Fruit fly (Drosophila melanogaster) whole organism, adult: ENCODE results near the gene CG12213.

Source experiments
- CG11617 ChIP-seq: fragments of 200-800 bp; sonication (Bioruptor generic); optimal IDR thresholded peaks from 2 replicates; lab custom pipeline; 2017; ENCODE audit warnings: mild to moderate bottlenecking, missing biosample characterization, missing genetic modification reagents, missing genetic modification characterization
- CG14711 ChIP-seq: fragments of 200-800 bp; sonication (Bioruptor generic); optimal IDR thresholded peaks from 2 replicates; lab custom pipeline; 2018; ENCODE audit warnings: missing biosample characterization, mild to moderate bottlenecking, missing genetic modification characterization, moderate library complexity
- CG1620 ChIP-seq: fragments of 200-800 bp; sonication (Bioruptor generic); optimal IDR thresholded peaks from 2 replicates; lab custom pipeline; 2016; ENCODE audit warnings: missing biosample characterization, missing genetic modification characterization
- CG33017 ChIP-seq: fragments of 200-800 bp; sonication (Bioruptor generic); optimal IDR thresholded peaks from 2 replicates; lab custom pipeline; 2018; ENCODE audit warnings: missing biosample characterization, mild to moderate bottlenecking, missing genetic modification characterization, moderate library complexity
- CG5204 ChIP-seq: fragments of 200-800 bp; sonication (Bioruptor generic); optimal IDR thresholded peaks from 2 replicates; lab custom pipeline; 2016; ENCODE audit warnings: missing biosample characterization, missing genetic modification characterization
- CG7045 ChIP-seq: fragments of 200-800 bp; sonication (Bioruptor generic); optimal IDR thresholded peaks from 2 replicates; lab custom pipeline; 2017; ENCODE audit warnings: missing biosample characterization, mild to moderate bottlenecking, missing genetic modification characterization
- CG7101 ChIP-seq: fragments of 200-800 bp; sonication (Bioruptor generic); optimal IDR thresholded peaks from 2 replicates; lab custom pipeline; 2018; ENCODE audit warnings: missing biosample characterization, mild to moderate bottlenecking, missing genetic modification characterization, moderate library complexity
- Crg-1 ChIP-seq: fragments of 200-800 bp; sonication (Bioruptor generic); optimal IDR thresholded peaks from 2 replicates; lab custom pipeline; 2016; ENCODE audit warnings: missing biosample characterization, missing genetic modification characterization
- cnc ChIP-seq, 2 experiments: fragments of >200 bp; optimal IDR thresholded peaks; 2 replicates each; lab custom pipeline; 2017
- kay ChIP-seq: fragments of 200-800 bp; sonication (Bioruptor generic); peaks from one replicate; lab custom pipeline; 2016; ENCODE audit warnings: missing biosample characterization, missing genetic modification characterization, borderline replicate concordance
- ovo ChIP-seq: fragments of 200-800 bp; sonication (Bioruptor generic); optimal IDR thresholded peaks from 2 replicates; lab custom pipeline; 2016; ENCODE audit warnings: missing biosample characterization, missing genetic modification characterization
- pad ChIP-seq: fragments of 200-800 bp; sonication (Bioruptor generic); optimal IDR thresholded peaks from 3 replicates; lab custom pipeline; 2017; ENCODE audit warnings: missing biosample characterization, missing genetic modification characterization, mild to moderate bottlenecking, moderate library complexity, missing genetic modification reagents

dm6 chr3R:11930962-11931361 lies 36.5 kb downstream of the CG12213 start, which contains the start of gene CG14731:
- TF ChIP-seq pad (no peak), ovo (GFP tag; lab: Kevin White, UChicago) (no peak), CG1620 (no peak), CG5204 (GFP tag; lab: Kevin White, UChicago) (no peak), cnc (optimal IDR thresholded peaks at IDR 0.05; lab: Kevin White, UChicago) (no peak), Crg-1 (GFP tag; lab: Kevin White, UChicago) (no peak), kay (GFP tag; lab: Kevin White, UChicago) (no peak), CG7045 (GFP tag; lab: Kevin White, UChicago) (no peak), CG14711 (tag; lab: Kevin White, UChicago) (no peak), CG11617 (GFP tag; lab: Kevin White, UChicago) (no peak), CG7101 (tag; lab: Kevin White, UChicago) (no peak), CG33017 (no peak)
